Fruit fly (Drosophila melanogaster) whole organism, embryonic: Measurements from ENCODE around the gene Cow.

Experiments
- ATbp ChIP-seq: fragments of 200-800 bp; sonication (Bioruptor generic); optimal IDR thresholded peaks from 2 replicates; lab custom pipeline; 2017; ENCODE audit warnings: missing biosample characterization, mild to moderate bottlenecking, missing genetic modification characterization, missing genetic modification reagents
- Atf3 ChIP-seq: fragments of 200-800 bp; sonication (Bioruptor generic); optimal IDR thresholded peaks from 3 replicates; lab custom pipeline; 2016; ENCODE audit warnings: missing biosample characterization, missing genetic modification characterization
- Atf6 ChIP-seq: fragments of 200-800 bp; sonication (Bioruptor generic); IDR thresholded peaks from 2 replicates; pipeline ENCODE4 v1.3.6; 2022; ENCODE audit warnings: missing biosample characterization, missing genetic modification characterization
- CG10565 ChIP-seq: fragments of 200-800 bp; sonication (Bioruptor generic); optimal IDR thresholded peaks from 3 replicates; lab custom pipeline; 2016; ENCODE audit warnings: missing biosample characterization, mild to moderate bottlenecking, missing genetic modification characterization
- CG12744 ChIP-seq: fragments of 200-800 bp; sonication (Bioruptor generic); optimal IDR thresholded peaks from 2 replicates; lab custom pipeline; 2016; ENCODE audit warnings: missing biosample characterization, missing genetic modification characterization
- CG12769 ChIP-seq: fragments of 200-800 bp; sonication (Bioruptor generic); optimal IDR thresholded peaks from 2 replicates; lab custom pipeline; 2019; ENCODE audit warnings: missing biosample characterization, mild to moderate bottlenecking, missing genetic modification characterization, moderate library complexity
- CG14441 ChIP-seq: fragments of 200-800 bp; sonication (Bioruptor generic); IDR thresholded peaks from 2 replicates; pipeline ENCODE4 v1.3.6; 2022; ENCODE audit warnings: missing biosample characterization, missing genetic modification characterization
- CG15514 ChIP-seq: fragments of 200-800 bp; sonication (Bioruptor generic); optimal IDR thresholded peaks from 3 replicates; lab custom pipeline; 2017; ENCODE audit warnings: missing biosample characterization, missing genetic modification characterization, mild to moderate bottlenecking, moderate library complexity, missing genetic modification reagents
- CG1603 ChIP-seq: fragments of 200-800 bp; sonication (Bioruptor generic); optimal IDR thresholded peaks from 2 replicates; lab custom pipeline; 2019; ENCODE audit warnings: missing biosample characterization, mild to moderate bottlenecking, missing genetic modification characterization, moderate library complexity
- CG18262 ChIP-seq: fragments of 200-800 bp; optimal IDR thresholded peaks from 3 replicates; lab custom pipeline; 2019; ENCODE audit warnings: missing biosample characterization, mild to moderate bottlenecking, missing genetic modification characterization, moderate library complexity
- CG42726 ChIP-seq: fragments of 200-800 bp; sonication (Bioruptor generic); IDR thresholded peaks from 2 replicates; pipeline ENCODE4 v1.3.6; 2022; ENCODE audit warnings: missing biosample characterization, missing genetic modification characterization; ENCODE audit not compliant: partially characterized antibody
- CG5245 ChIP-seq: fragments of 200-800 bp; sonication (Bioruptor generic); optimal IDR thresholded peaks from 3 replicates; lab custom pipeline; 2016; ENCODE audit warnings: missing biosample characterization, missing genetic modification characterization
- CG6254 ChIP-seq: fragments of 200-800 bp; sonication (Bioruptor generic); optimal IDR thresholded peaks from 3 replicates; lab custom pipeline; 2017; ENCODE audit warnings: mild to moderate bottlenecking, missing biosample characterization, missing genetic modification reagents, missing genetic modification characterization
- CG7372 ChIP-seq: fragments of 200-800 bp; sonication (Bioruptor generic); IDR thresholded peaks from 2 replicates; pipeline ENCODE4 v1.3.6; 2022; ENCODE audit warnings: missing biosample characterization, missing genetic modification characterization
- CG7839 ChIP-seq: fragments of 200-800 bp; sonication (Bioruptor generic); optimal IDR thresholded peaks from 3 replicates; lab custom pipeline; 2018; ENCODE audit warnings: missing biosample characterization, mild to moderate bottlenecking, missing genetic modification characterization, moderate library complexity
- CG7963 ChIP-seq: fragments of 200-800 bp; sonication (Bioruptor generic); IDR thresholded peaks from 3 replicates; pipeline ENCODE4 v1.3.6; 2022; ENCODE audit warnings: missing biosample characterization, missing genetic modification characterization; ENCODE audit not compliant: partially characterized antibody
- CG8281 ChIP-seq: fragments of 200-800 bp; sonication (Bioruptor generic); optimal IDR thresholded peaks from 2 replicates; lab custom pipeline; 2018; ENCODE audit warnings: missing biosample characterization, mild to moderate bottlenecking, missing genetic modification characterization, moderate library complexity
- Dad ChIP-seq: fragments of 200-800 bp; sonication (Bioruptor generic); optimal IDR thresholded peaks from 3 replicates; lab custom pipeline; 2016; ENCODE audit warnings: missing biosample characterization, missing genetic modification characterization
- Deaf1 ChIP-seq: fragments of 200-800 bp; optimal IDR thresholded peaks from 3 replicates; lab custom pipeline; 2019; ENCODE audit warnings: missing biosample characterization, mild to moderate bottlenecking, missing genetic modification characterization, moderate library complexity
- E2f2 ChIP-seq: fragments of 200-800 bp; sonication (Bioruptor generic); IDR thresholded peaks from 2 replicates; pipeline ENCODE4 v1.3.6; 2022; ENCODE audit warnings: missing biosample characterization, missing genetic modification characterization
- Eip74EF ChIP-seq, 2 experiments: fragments of 200-800 bp in 1 of 2; fragments of >200 bp in 1 of 2; sonication (Bioruptor generic) in 1 of 2; optimal IDR thresholded peaks; 2 replicates each; lab custom pipeline; 2017 to 2019; ENCODE audit warnings: missing biosample characterization in 2 of 2, missing genetic modification characterization in 2 of 2, mild to moderate bottlenecking in 1 of 2, moderate library complexity in 1 of 2
- Elba2 ChIP-seq: fragments of 200-800 bp; sonication (Bioruptor generic); optimal IDR thresholded peaks from 3 replicates; lab custom pipeline; 2016; ENCODE audit warnings: missing biosample characterization, missing genetic modification characterization
- Gug ChIP-seq: fragments of 200-800 bp; sonication (Bioruptor generic); IDR thresholded peaks from 4 replicates; pipeline ENCODE4 v1.3.6; 2022; ENCODE audit warnings: missing biosample characterization, missing genetic modification characterization
- H2.0 ChIP-seq: fragments of 200-800 bp; sonication (Bioruptor generic); IDR thresholded peaks from 2 replicates; pipeline ENCODE4 v1.3.6; 2022; ENCODE audit warnings: missing biosample characterization, missing genetic modification characterization
- Hand ChIP-seq: fragments of 200-800 bp; sonication (Bioruptor generic); optimal IDR thresholded peaks from 2 replicates; lab custom pipeline; 2017; ENCODE audit warnings: mild to moderate bottlenecking, missing biosample characterization, missing genetic modification reagents, missing genetic modification characterization
- Hey ChIP-seq: fragments of 200-800 bp; sonication (Bioruptor generic); optimal IDR thresholded peaks from 3 replicates; lab custom pipeline; 2018; ENCODE audit warnings: missing biosample characterization, mild to moderate bottlenecking, missing genetic modification characterization
- HmgZ ChIP-seq: fragments of 200-800 bp; sonication (Bioruptor generic); optimal IDR thresholded peaks from 2 replicates; lab custom pipeline; 2018; ENCODE audit warnings: missing biosample characterization, mild to moderate bottlenecking, missing genetic modification characterization
- Hmx ChIP-seq: fragments of 200-800 bp; sonication (Bioruptor generic); optimal IDR thresholded peaks from 2 replicates; lab custom pipeline; 2016; ENCODE audit warnings: missing biosample characterization, missing genetic modification characterization
- Hr51 ChIP-seq, 2 experiments: fragments of 200-800 bp; sonication (Bioruptor generic); optimal IDR thresholded peaks; 2 replicates in 1 of 2; 3 replicates in 1 of 2; lab custom pipeline; 2016 to 2018; ENCODE audit warnings: missing biosample characterization in 2 of 2, missing genetic modification characterization in 2 of 2, mild to moderate bottlenecking in 1 of 2, moderate library complexity in 1 of 2
- Hr78 ChIP-seq, 2 experiments: fragments of 200-800 bp in 1 of 2; fragments of >200 bp in 1 of 2; sonication (Bioruptor generic) in 1 of 2; optimal IDR thresholded peaks; 2 replicates each; lab custom pipeline; 2017 to 2019; ENCODE audit warnings: missing biosample characterization in 2 of 2, missing genetic modification characterization in 2 of 2, mild to moderate bottlenecking in 1 of 2, moderate library complexity in 1 of 2
- Mes4 ChIP-seq: fragments of 200-800 bp; sonication (Bioruptor generic); optimal IDR thresholded peaks from 2 replicates; lab custom pipeline; 2016; ENCODE audit warnings: missing biosample characterization, missing genetic modification characterization
- Nf-YB ChIP-seq: fragments of 200-800 bp; sonication (Bioruptor generic); optimal IDR thresholded peaks from 3 replicates; lab custom pipeline; 2019; ENCODE audit warnings: missing biosample characterization, mild to moderate bottlenecking, missing genetic modification characterization, moderate library complexity
- Oaz ChIP-seq: fragments of 200-800 bp; sonication (Bioruptor generic); IDR thresholded peaks from 2 replicates; pipeline ENCODE4 v1.3.6; 2022; ENCODE audit warnings: missing biosample characterization, missing genetic modification characterization
- Oli ChIP-seq: fragments of 200-800 bp; sonication (Bioruptor generic); optimal IDR thresholded peaks from 2 replicates; lab custom pipeline; 2018; ENCODE audit warnings: missing biosample characterization, mild to moderate bottlenecking, missing genetic modification characterization, moderate library complexity
- Ptx1 ChIP-seq: fragments of 200-800 bp; sonication (Bioruptor generic); IDR thresholded peaks from 2 replicates; pipeline ENCODE4 v1.3.6; 2022; ENCODE audit warnings: missing biosample characterization, missing genetic modification characterization
- ap ChIP-seq: fragments of 200-800 bp; sonication (Bioruptor generic); IDR thresholded peaks from 2 replicates; pipeline ENCODE4 v1.3.6; 2022; ENCODE audit warnings: missing biosample characterization, missing genetic modification characterization
- ase ChIP-seq: fragments of 200-800 bp; sonication (Bioruptor generic); IDR thresholded peaks from 3 replicates; pipeline ENCODE4 v1.3.6; 2022; ENCODE audit warnings: missing biosample characterization, missing genetic modification characterization
- bab2 ChIP-seq: fragments of 200-800 bp; sonication (Bioruptor generic); optimal IDR thresholded peaks from 2 replicates; lab custom pipeline; 2016; ENCODE audit warnings: missing biosample characterization, missing genetic modification characterization
- bigmax ChIP-seq: fragments of 200-800 bp; sonication (Bioruptor generic); optimal IDR thresholded peaks from 2 replicates; lab custom pipeline; 2018; ENCODE audit warnings: missing biosample characterization, mild to moderate bottlenecking, missing genetic modification characterization
- chn ChIP-seq: fragments of 200-800 bp; sonication (Bioruptor generic); optimal IDR thresholded peaks from 2 replicates; lab custom pipeline; 2016; ENCODE audit warnings: missing biosample characterization, missing genetic modification characterization
- disco-r ChIP-seq: fragments of 200-800 bp; sonication (Bioruptor generic); optimal IDR thresholded peaks from 2 replicates; lab custom pipeline; 2016; ENCODE audit warnings: missing biosample characterization, missing genetic modification characterization
- ken ChIP-seq: fragments of 200-800 bp; sonication (Bioruptor generic); IDR thresholded peaks from 3 replicates; pipeline ENCODE4 v1.3.6; 2022; ENCODE audit warnings: missing biosample characterization, missing genetic modification characterization
- lilli ChIP-seq: fragments of 200-800 bp; sonication (Bioruptor generic); optimal IDR thresholded peaks from 3 replicates; lab custom pipeline; 2016; ENCODE audit warnings: missing biosample characterization, missing genetic modification characterization
- pho ChIP-seq: fragments of 200-800 bp; sonication (Bioruptor generic); optimal IDR thresholded peaks from 2 replicates; lab custom pipeline; 2016; ENCODE audit warnings: missing biosample characterization, missing genetic modification characterization
- pnt ChIP-seq: fragments of 200-800 bp; sonication (Bioruptor generic); optimal IDR thresholded peaks from 3 replicates; lab custom pipeline; 2016; ENCODE audit warnings: missing biosample characterization, missing genetic modification characterization
- schlank ChIP-seq: fragments of 200-800 bp; sonication (Bioruptor generic); optimal IDR thresholded peaks from 2 replicates; lab custom pipeline; 2018; ENCODE audit warnings: missing biosample characterization, mild to moderate bottlenecking, missing genetic modification characterization
- shn ChIP-seq: fragments of 200-800 bp; sonication (Bioruptor generic); optimal IDR thresholded peaks from 3 replicates; lab custom pipeline; 2016; ENCODE audit warnings: missing biosample characterization, missing genetic modification characterization
- so ChIP-seq: fragments of 200-800 bp; sonication (Bioruptor generic); IDR thresholded peaks from 3 replicates; pipeline ENCODE4 v1.3.6; 2022; ENCODE audit warnings: missing biosample characterization, missing genetic modification characterization
- tio ChIP-seq: fragments of 200-800 bp; sonication (Bioruptor generic); optimal IDR thresholded peaks from 2 replicates; lab custom pipeline; 2017; ENCODE audit warnings: missing biosample characterization, missing genetic modification characterization, inconsistent platforms
- trh ChIP-seq: fragments of 200-800 bp; sonication (Bioruptor generic); optimal IDR thresholded peaks from 2 replicates; lab custom pipeline; 2016; ENCODE audit warnings: missing biosample characterization, missing genetic modification characterization

Cow gene

dm6 chr3R:23067209-23067826, 45.2 kb downstream of the Cow start, which contains the start of gene CG17111 (continued):
- TF ChIP-seq disco-r (no peak), Mes4 (GFP tag; lab: Kevin White, UChicago) (no peak), CG18262 (no peak), pnt (GFP tag; lab: Kevin White, UChicago) (no peak), chn (GFP tag; lab: Kevin White, UChicago) (no peak), CG10565 (no peak), Oaz (no peak), CG7372 (GFP tag; lab: Robert Waterston, UW) (no peak), CG7963 (GFP tag; lab: Robert Waterston, UW) (no peak), CG6254 (GFP tag; lab: Kevin White, UChicago) (no peak), CG14441 (no peak), ken (GFP tag; lab: Robert Waterston, UW) (no peak), Hey (tag; lab: Kevin White, UChicago) (no peak), Atf3 (no peak), CG12769 (no peak), E2f2 (GFP tag; lab: Robert Waterston, UW) (no peak), Hr78 (GFP tag; optimal IDR thresholded peaks at IDR 0.05; lab: Kevin White, UChicago) (no peak), Hand (GFP tag; lab: Kevin White, UChicago) (no peak), Atf6 (no peak), Deaf1 (tag; lab: Kevin White, UChicago) (peak; percentile 8), schlank (tag; lab: Kevin White, UChicago) (no peak), shn (GFP tag; lab: Kevin White, UChicago) (no peak), Gug (GFP tag; lab: Robert Waterston, UW) (no peak), ase (no peak), Oli (tag; lab: Kevin White, UChicago) (peak; percentile 62), lilli (GFP tag; lab: Kevin White, UChicago) (peak; percentile 3), Eip74EF (GFP tag; optimal IDR thresholded peaks at IDR 0.05; lab: Kevin White, UChicago) (no peak), bigmax (GFP tag; lab: Kevin White, UChicago) (no peak), CG1603 (tag; lab: Kevin White, UChicago) (no peak), Elba2 (no peak), Ptx1 (GFP tag; lab: Robert Waterston, UW) (peak; percentile 46), CG15514 (GFP tag; lab: Kevin White, UChicago) (no peak), CG42726 (GFP tag; lab: Robert Waterston, UW) (no peak), HmgZ (no peak), CG7839 (tag; lab: Kevin White, UChicago) (peak; percentile 59), CG12744 (GFP tag; lab: Kevin White, UChicago) (no peak), pho (GFP tag; lab: Kevin White, UChicago) (no peak), H2.0 (GFP tag; lab: Robert Waterston, UW) (no peak), Hmx (GFP tag; lab: Kevin White, UChicago) (no peak), bab2 (peak; percentile 5), trh (GFP tag; lab: Kevin White, UChicago) (no peak), tio (no peak), ap (GFP tag; lab: Robert Waterston, UW) (no peak), CG5245 (GFP tag; lab: Kevin White, UChicago) (peak; percentile 0), Dad (GFP tag; lab: Kevin White, UChicago) (no peak), CG8281 (tag; lab: Kevin White, UChicago) (no peak), Nf-YB (GFP tag; lab: Kevin White, UChicago) (no peak), ATbp (peak; percentile 33), Hr51 (GFP tag; optimal IDR thresholded peaks at IDR 0.05; lab: Kevin White, UChicago) (peak in 1 of 2 experiments; percentile 71), so (no peak)
